Worm (Caenorhabditis elegans): Measurements from ENCODE around the gene swsn-6.
"Not testable (repeated sequence)": the region's sequence is repeated elsewhere in the genome, so short reads cannot be mapped to it uniquely, and the experiment has no call there.

The swsn-6 gene

DNA sequence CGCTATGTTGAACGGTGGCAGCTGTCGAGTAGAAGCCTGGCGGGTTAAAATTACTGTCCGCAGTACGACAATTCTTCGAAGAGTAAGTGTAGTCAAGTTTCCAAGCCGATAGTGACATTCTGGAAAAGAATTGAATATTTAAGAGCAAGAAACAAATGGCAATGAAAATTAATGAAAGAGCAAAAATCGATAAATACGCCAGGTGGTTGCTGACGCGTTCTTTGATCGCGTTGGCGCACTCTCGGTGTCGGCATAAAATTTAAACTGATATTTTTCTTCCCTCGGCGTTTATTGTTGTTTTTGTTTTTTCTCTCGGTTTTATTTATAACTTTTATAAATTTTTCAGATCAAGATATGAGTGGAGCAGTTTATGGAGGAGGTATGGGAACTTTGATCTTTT is at the start of gene swsn-6, which contains the start of gene perm-3:
Gene swsn-6 (plus strand): TSS at position 347 of the 400 bp plus-strand sequence.
Gene perm-3 (minus strand): TSS at position 118 of the 400 bp plus-strand sequence.
- no peak for TF ChIP-seq unc-62 (GFP tag; optimal IDR thresholded peaks at IDR 0.05)

DNA sequence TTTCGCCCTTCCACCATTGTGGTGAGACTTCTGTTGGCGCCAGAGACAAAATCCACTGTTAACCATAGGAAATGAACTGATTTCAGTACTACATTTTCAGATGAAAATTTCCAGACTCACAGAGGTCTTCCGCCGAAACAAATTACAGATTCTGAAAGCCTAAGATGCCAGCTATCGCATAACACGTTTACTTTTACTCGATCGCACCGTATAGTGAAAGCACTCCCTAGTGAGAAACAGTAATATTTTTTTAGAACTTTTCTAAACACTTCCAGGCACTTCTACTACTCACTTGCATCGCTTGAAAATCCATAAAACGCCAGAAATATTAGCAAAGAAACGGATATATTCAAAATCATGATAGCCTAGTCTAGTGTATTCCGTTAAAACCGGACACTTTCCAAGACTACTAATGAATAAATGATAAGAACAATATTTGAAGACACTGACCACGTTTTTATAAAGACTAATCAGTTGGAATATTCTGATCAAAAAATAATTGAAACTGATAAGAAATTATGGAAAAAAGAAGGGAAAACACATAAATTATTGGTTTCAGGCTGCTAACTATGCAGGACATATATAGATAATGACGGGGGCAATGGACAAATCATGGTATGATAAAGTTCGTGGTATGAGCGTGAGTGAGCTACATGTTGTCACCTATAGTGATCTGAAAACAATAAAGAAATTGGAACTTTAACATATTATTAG is 44.2 kb upstream of the swsn-6 start, which contains the start of gene gba-4:
Gene gba-4 (minus strand): TSS at position 418 of the 714 bp plus-strand sequence.
- TF ChIP-seq unc-62 (GFP tag; optimal IDR thresholded peaks at IDR 0.05), result not testable (repeated sequence)

DNA sequence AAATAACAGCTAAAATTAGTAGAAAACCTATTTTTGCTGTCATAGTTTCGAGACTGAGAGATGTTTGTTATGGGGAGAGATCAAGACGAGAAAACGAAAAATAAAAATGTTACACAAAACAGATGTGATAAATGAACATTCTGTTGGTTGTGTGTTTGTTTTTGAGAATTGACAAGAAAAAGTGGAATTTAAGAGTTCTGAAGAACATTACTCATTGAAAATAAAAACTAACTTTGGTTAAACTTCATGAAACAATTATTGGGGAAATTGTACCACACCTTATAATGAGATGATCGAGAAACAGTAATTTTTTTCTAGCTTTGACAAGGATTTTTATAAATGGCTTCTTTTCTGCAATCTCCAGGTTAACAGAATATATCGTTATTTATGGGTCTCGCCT is 41.5 kb upstream of the swsn-6 start, which contains the start of gene Y4C6B.7:
Gene Y4C6B.7 (minus strand): TSS at position 101 of the 400 bp plus-strand sequence.
- TF ChIP-seq unc-62 (GFP tag; optimal IDR thresholded peaks at IDR 0.05), result no peak

DNA sequence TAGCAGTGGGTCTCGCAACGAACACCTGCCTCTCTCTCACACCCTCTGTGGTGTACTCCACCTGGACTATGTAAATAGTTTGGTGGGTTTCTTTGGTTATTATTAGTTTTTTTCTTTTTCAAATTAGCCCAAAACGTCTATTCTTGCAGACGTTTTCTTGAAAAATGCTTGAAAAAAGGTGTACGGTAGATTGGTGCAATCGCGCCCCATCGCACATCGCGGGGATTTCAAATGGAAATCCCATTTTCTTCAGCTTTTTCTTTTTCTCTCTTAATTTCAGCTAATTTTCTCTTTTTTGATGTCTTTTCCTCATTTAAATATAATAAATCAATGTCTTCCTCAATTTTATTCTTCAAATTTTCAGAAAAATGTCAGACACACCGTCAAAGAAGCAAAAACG is 40.7 kb upstream of the swsn-6 start, which contains the start of gene Y4C6B.1:
Gene Y4C6B.1 (plus strand): TSS at position 365 of the 400 bp plus-strand sequence.
- no peak for TF ChIP-seq unc-62 (GFP tag; optimal IDR thresholded peaks at IDR 0.05)

DNA sequence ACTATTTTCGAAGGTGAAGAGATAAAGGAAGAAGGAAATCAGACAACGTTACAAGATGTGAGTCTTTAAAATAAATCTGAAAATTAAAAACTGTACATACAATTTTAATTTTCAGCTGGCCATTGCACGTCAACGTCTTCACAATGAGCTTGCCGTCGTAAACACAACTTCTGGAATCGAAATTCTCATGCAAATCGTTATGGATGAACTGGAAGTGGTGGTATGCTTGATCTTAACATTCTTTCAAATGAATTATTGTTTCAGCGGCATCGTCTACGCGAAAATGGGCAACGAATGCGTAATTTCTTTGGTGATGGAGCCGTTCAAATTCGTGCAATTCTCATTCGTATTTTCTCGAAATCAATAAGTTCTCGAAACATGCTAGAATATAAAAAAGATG is 40.3 kb upstream of the swsn-6 start:
- TF ChIP-seq unc-62 (GFP tag; optimal IDR thresholded peaks at IDR 0.05), result no peak

DNA sequence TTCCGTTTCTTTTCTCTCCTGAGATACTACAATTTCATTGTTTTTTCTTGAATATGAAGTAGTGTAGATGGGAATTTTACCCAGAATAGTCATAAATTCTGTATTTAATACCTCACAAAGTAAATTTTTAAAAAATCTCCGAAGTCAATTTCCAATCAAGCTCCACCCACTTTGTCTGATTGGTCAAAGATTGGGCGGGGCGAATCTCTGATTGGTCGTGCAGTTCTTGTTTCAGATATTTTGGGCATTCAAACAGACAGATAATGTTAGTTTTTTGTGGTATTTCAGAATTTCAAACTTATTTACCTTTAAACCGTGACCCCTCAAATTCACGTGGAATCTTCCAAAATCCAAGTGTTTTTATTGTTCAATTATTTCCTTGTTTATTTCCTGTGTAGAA is 34.3 kb upstream of the swsn-6 start, which contains the start of gene F41H10.5:
Gene F41H10.5 (plus strand): TSS at position 375 of the 400 bp plus-strand sequence.
- TF ChIP-seq unc-62 (GFP tag; optimal IDR thresholded peaks at IDR 0.05), result no peak

DNA sequence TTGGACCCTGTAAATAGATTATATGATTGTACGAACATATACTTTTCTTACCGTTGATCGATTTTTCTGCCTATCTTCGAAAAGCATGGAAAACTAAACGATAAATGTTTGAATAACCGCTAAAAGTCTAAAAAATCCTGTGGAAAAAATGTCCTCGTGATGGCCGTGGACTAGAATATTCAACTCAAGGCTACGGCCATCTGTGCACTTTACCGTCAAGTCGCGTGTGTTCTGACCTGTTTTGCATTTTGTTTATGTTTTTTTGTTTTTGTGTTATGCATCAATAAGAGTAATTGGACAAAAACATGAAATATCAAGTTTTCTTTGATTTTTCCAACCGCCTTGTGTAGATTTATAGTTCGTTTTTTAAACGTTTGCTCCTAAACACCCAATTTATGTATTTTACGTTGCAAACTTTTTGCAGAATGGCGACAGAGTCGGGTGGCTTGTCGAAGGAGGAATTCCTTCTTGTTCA is 30.7 kb upstream of the swsn-6 start, which contains the start of the genes hda-6 and F41H10.4:
Gene hda-6 (minus strand): TSS at position 172 of the 475 bp plus-strand sequence.
Gene F41H10.4 (plus strand): TSS at position 425 of the 475 bp plus-strand sequence.
- no peak for TF ChIP-seq unc-62 (GFP tag; optimal IDR thresholded peaks at IDR 0.05)

DNA sequence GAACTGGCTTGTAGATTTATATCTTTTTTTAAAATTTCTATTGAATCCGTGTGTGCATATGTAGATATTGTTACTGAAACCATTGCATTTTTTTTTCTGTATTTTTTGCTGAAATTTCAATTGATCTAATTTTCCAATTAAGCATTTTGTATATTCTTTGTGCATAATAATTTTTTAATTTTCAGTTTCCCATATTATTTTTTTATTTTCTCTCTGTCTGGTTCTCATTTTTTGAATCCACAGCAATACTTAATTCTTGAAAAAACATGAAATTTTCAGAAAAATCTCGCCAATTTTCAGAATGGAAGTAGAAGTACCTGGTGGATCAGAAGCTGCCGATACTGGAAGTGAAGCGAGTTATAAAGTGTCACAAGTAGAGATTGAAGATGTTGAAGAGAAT is 28.3 kb upstream of the swsn-6 start, which contains the start of gene sand-1:
Gene sand-1 (plus strand): TSS at position 301 of the 400 bp plus-strand sequence.
- no peak for TF ChIP-seq unc-62 (GFP tag; optimal IDR thresholded peaks at IDR 0.05)

DNA sequence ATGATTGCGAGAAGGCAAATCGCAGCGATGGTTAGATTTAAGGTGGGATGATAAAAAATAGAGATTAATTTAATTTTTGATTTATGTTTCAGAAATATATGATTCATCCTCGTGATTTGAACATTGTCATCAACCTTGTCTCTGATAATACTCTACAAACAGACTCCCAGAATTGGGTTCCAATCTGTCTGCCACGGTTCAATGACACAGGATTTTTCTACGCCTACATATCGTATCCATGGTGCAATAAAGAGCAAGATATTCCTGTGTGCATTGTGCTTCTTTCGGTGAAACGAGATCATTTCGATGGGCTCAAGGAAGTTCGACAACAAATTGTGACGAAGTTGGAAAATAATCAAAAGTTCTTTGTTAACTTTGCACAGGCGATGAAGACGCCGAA is 26.9 kb upstream of the swsn-6 start:
- TF ChIP-seq unc-62 (GFP tag; optimal IDR thresholded peaks at IDR 0.05), result no peak

DNA sequence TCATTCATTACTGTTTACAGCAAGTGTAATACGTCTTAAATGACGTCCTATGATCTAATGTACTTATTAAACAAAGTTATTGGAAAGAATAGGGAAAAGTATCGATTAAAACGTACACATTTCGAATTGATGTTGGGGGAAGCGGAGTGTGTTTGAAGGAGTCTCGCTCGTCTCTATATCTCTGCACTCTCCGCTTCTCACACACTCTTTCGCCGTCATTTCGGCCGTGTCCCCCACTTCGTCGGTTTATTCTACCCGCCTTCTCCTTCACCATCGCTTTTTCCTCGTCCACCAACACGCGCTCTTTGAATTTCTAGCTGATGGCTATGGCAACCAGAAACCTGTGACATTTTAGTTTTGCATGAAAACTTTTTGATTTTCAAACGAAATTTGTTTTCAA is 26.0 kb upstream of the swsn-6 start:
- no peak for TF ChIP-seq unc-62 (GFP tag; optimal IDR thresholded peaks at IDR 0.05)

DNA sequence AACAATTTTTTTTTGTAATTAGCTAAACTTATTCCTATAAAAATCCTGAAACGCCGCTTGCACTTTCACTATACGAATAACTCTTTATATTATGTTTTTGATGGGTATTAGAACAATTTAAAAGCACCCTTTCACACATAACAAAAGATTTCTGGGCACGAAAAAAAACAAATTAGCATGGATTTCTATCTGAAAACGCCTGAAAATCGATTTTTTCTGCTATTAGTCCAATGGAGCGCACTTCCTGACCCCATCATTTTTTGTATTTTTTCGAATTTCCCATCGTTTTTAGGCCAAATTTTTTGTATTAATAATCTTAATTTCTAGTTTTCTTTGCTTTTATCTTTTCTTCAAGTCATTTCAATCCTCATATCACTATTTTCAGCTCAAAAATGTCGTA is 25.4 kb upstream of the swsn-6 start, which contains the start of gene F41H10.3:
Gene F41H10.3 (plus strand): TSS at position 388 of the 400 bp plus-strand sequence.
- no peak for TF ChIP-seq unc-62 (GFP tag; optimal IDR thresholded peaks at IDR 0.05)

DNA sequence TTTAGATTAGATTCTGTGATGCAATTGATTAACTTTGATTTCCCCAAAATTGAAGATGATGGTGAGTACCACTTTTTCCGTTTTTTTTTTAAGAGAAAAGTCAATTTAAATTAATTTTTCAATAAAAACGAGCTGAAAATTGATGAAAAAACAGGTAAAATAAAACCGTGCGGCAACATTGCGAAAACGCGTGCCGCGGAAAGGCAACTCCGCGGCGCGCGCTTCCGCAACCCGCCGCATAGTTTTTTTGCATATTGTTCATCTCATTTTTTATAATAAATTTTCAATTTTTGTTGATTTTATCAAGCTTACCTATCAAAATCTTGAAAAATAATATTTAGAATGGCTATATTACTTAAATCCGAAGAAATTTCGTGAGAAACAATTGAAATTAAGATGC is 23.9 kb upstream of the swsn-6 start:
- TF ChIP-seq unc-62 (GFP tag; optimal IDR thresholded peaks at IDR 0.05), result no peak

DNA sequence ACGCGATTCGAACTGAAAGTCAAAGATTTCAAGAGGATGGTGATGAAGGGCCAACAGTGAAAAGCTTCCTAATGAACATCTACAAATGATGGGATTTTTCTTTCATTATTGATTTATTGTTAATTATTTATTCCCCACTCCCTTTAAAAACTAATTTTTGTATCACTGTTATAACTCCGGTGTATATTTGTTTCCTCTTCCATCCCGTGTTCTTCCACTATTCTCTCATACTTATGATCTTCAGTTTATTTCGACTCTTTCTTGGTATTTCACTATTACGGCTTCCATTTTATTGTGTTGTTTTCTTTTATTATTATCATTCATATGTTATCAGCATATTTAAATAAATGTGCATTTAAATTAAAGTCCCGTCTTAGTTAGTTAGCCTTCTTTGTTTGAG is 20.5 kb upstream of the swsn-6 start:
- no peak for TF ChIP-seq unc-62 (GFP tag; optimal IDR thresholded peaks at IDR 0.05)

DNA sequence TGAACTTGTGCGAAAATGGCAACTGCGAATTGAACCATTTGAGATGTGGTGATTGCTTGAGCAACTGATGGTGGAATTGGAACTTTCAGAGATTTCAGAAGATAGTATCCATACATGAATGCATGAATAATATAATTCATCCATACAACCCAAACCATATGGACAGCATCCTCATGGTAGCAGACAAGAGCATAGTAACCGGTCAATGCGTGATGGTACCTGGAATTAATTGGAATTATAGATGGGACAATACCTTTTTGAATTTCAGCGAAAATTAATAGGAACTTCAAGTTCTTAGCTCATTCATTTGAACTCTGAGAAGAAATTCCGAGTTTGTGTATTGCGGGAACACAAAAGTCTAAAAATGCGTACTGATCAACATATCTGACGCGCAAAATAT is 19.9 kb upstream of the swsn-6 start:
- no peak for TF ChIP-seq unc-62 (GFP tag; optimal IDR thresholded peaks at IDR 0.05)

DNA sequence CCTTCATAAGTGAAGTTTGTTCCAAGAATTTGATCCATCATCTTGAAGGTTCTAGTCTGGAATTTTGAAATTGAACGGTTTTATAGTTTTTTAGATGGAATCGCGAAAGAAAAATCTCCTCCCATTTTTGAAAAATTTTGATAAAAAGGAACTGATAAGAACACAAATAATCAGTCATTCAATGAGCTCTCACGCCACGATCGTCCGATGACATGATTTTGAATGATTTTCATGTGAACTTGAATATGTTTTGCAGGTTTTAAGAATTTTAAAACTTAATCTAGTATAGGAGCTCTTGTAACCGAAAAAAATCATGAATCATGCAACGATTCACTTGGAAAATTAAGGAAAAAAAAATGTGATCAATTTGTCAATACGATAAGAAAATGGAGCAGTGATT is 17.8 kb upstream of the swsn-6 start, which contains the start of gene elo-5:
Gene elo-5 (minus strand): TSS at position 56 of the 400 bp plus-strand sequence.
- TF ChIP-seq unc-62 (GFP tag; optimal IDR thresholded peaks at IDR 0.05), result no peak

DNA sequence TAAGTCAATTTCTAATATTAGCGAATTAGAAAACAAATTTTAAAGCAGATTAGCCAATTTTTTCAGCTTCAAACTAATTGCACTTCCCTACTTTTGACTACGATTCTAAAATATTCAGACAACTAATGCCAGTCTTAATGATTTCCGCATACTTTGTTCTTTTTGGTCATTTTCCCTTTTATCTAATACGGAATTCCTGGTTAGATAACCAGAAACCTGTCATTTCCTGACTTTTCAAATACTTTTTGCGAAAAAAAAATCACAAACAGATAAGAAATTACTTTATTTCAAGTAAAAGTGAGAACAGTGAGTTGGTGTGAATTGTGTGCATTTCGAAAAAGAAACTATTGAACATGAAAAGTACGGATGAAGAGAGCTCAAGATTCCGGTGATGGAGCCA is 14.7 kb upstream of the swsn-6 start:
- TF ChIP-seq unc-62 (GFP tag; optimal IDR thresholded peaks at IDR 0.05), result no peak

DNA sequence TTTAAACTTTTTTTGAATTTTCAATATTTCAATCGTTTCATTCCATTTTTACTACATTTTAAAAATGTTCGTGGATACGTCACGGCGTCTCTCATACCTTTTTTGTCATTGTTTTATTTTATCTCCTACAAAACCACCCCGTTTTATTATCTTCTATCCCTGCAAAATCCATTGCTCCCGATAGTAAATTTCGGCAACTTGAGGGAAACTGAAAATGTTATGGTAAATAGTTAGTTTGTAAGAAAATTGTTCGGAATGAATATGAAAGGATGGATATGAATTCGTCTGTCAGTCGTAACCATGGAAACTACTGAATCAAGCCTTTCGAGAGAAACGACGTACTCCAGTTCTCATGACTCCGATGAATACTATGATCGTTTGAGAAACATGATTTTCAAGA is 13.5 kb upstream of the swsn-6 start, which contains the start of gene F41H10.2:
Gene F41H10.2 (plus strand): TSS at position 301 of the 400 bp plus-strand sequence.
- no peak for TF ChIP-seq unc-62 (GFP tag; optimal IDR thresholded peaks at IDR 0.05)

Data from whole organism, dauer.